Worm (Caenorhabditis elegans): ENCODE measurements around the gene bre-5.
A peak's percentile ranks its signal among the peaks of the same experiment; 100 is the strongest.

DNA sequence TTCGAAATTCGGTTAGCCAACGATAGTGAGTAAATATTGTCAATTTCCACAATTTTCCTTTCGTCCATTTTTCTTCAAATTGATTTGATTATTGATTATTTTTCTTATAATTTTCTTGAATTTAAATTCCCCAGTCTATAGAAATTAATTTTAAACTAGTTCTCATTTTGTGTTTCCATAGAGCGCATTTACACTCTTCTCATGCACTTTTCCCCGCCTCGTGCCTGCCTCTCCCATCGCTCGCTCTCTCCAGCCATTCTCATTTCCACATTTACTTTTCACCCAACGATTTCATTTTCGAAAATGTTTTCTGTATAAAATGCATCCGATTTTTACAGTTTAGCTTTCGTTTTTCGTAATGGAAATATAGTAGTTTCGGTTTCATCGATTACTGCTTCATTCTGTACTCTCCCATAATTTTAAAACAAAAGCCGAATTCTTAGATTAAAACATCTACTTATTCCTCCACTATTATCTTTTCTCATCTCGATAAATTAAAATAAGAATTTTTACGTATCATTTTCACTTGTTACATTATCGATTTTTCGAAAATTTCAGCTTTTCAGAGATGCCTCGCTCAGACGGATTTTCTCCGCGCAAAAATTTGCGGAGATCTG lies 28.0 kb upstream of the bre-5 start, which contains the start of gene lex-1:
- TF ChIP-seq nhr-11 (tag; optimal IDR thresholded peaks at IDR 0.05) = no peak
- no peak for TF ChIP-seq php-3 (GFP tag; IDR thresholded peaks at IDR 0.05)
- TF ChIP-seq lsy-2 (tag; optimal IDR thresholded peaks at IDR 0.05) = peak in 1 of 2 experiments; percentile 64
- no peak for TF ChIP-seq aly-2 (tag; optimal IDR thresholded peaks at IDR 0.05)

Measured in whole organism, L4 larva.